Worm (Caenorhabditis elegans) whole organism, midembryonic: ENCODE data around the gene C54E4.1.

Source experiments
- T22C8.4 ChIP-seq: fragments of 200-800 bp; sonication (Bioruptor generic); IDR thresholded peaks from 2 replicates; pipeline ENCODE4 v1.3.6; 2022; ENCODE audit warnings: missing genetic modification characterization, missing compliant biosample characterization
- cog-1 ChIP-seq: sonication (generic microtip); optimal IDR thresholded peaks from 2 replicates; lab custom pipeline; 2016; ENCODE audit warnings: missing genetic modification characterization, missing compliant biosample characterization
- flt-1 ChIP-seq: fragments of 200-800 bp; sonication (Bioruptor generic); IDR thresholded peaks from 2 replicates; pipeline ENCODE4 v1.3.6; 2022; ENCODE audit warnings: missing genetic modification characterization, missing compliant biosample characterization
- klf-2 ChIP-seq: fragments of 200-800 bp; sonication (Bioruptor generic); conservative IDR thresholded peaks from 2 replicates; pipeline ENCODE4 v1.3.6; 2022; ENCODE audit warnings: missing genetic modification reagents, missing genetic modification characterization, missing compliant biosample characterization
- med-1 ChIP-seq: sonication (generic microtip); optimal IDR thresholded peaks from 2 replicates; lab custom pipeline; 2017; ENCODE audit warnings: missing genetic modification characterization, mild to moderate bottlenecking, missing compliant biosample characterization, antibody characterized with exemption, missing genetic modification reagents; ENCODE audit not compliant: insufficient read depth
- tab-1 ChIP-seq: fragments of 200-800 bp; sonication (Bioruptor generic); IDR thresholded peaks from 2 replicates; pipeline ENCODE4 v1.3.6; 2022; ENCODE audit warnings: missing genetic modification characterization, missing compliant biosample characterization
- ztf-23 ChIP-seq: fragments of 200-800 bp; sonication (Bioruptor generic); IDR thresholded peaks from 2 replicates; pipeline ENCODE4 v1.3.6; 2022; ENCODE audit warnings: missing genetic modification reagents, missing genetic modification characterization, missing compliant biosample characterization
- ztf-29 ChIP-seq: fragments of 200-800 bp; sonication (Bioruptor generic); IDR thresholded peaks from 2 replicates; pipeline ENCODE4 v1.3.6; 2022; ENCODE audit warnings: missing genetic modification reagents, missing genetic modification characterization, missing compliant biosample characterization

ce11 chrIV:2142320-2142719 is 33.1 kb upstream of the C54E4.1 start:
- TF ChIP-seq ztf-29 (no peak), klf-2 (GFP tag; lab: Robert Waterston, UW) (no peak), ztf-23 (GFP tag; lab: Robert Waterston, UW) (no peak), flt-1 (no peak), T22C8.4 (GFP tag; lab: Robert Waterston, UW) (no peak), med-1 (GFP tag; lab: Kevin White, UChicago) (no peak), tab-1 (GFP tag; lab: Robert Waterston, UW) (no peak), cog-1 (tag; lab: Kevin White, UChicago) (no peak)
